Worm (Caenorhabditis elegans): ENCODE measurements around the gene T27A10.6.

T27A10.6 gene

ce11 chrX:3548716-3549115, 47.4 kb downstream of the T27A10.6 start (continued):
- TF ChIP-seq T26A8.4 (GFP tag; IDR thresholded peaks at IDR 0.05) (no peak), lin-29 (GFP tag; IDR thresholded peaks at IDR 0.05) (no peak), nhr-28 (tag; optimal IDR thresholded peaks at IDR 0.05) (peak; percentile 51), lin-13 (GFP tag; optimal IDR thresholded peaks at IDR 0.05) (no peak), nhr-102 (tag; optimal IDR thresholded peaks at IDR 0.05) (no peak), daf-8 (GFP tag; IDR thresholded peaks at IDR 0.05) (no peak), lin-38 (GFP tag; IDR thresholded peaks at IDR 0.05) (no peak), nhr-25 (tag; optimal IDR thresholded peaks at IDR 0.05; ENCODE audit: borderline replicate concordance, insufficient read depth) (no peak), mdt-29 (GFP tag; IDR thresholded peaks at IDR 0.05) (no peak), mep-1 (tag; optimal IDR thresholded peaks at IDR 0.05) (no peak), duxl-1 (tag; optimal IDR thresholded peaks at IDR 0.05; ENCODE audit: poor library complexity) (no peak), T20F7.1 (GFP tag; optimal IDR thresholded peaks at IDR 0.05) (no peak)

DNA sequence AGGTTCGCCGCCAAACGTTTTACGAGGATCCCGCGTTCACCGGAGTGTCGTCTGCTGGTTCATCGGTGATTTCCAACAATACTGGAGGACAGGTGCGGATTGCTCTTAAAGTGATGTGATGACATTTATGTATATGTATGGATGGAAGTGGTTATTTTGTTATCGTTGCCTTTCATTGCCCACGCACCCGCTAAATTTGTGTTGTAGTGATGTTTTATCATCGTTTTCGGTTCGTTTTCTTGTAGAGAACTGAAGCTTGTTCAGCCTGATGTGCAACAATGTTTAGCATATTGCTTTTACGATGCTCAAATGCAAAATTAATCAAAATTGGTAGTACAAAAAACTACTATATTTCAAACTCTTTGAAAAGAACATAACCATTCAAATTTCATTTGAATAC, 48.3 kb downstream of the T27A10.6 start:
- TF ChIP-seq unc-62 (GFP tag; optimal IDR thresholded peaks at IDR 0.05 in 1 of 2) = peak in 1 of 2 experiments; percentile 92
- no peak for TF ChIP-seq unc-62 (tag; optimal IDR thresholded peaks at IDR 0.05)
- no peak for TF ChIP-seq nhr-10 (tag; optimal IDR thresholded peaks at IDR 0.05)

DNA sequence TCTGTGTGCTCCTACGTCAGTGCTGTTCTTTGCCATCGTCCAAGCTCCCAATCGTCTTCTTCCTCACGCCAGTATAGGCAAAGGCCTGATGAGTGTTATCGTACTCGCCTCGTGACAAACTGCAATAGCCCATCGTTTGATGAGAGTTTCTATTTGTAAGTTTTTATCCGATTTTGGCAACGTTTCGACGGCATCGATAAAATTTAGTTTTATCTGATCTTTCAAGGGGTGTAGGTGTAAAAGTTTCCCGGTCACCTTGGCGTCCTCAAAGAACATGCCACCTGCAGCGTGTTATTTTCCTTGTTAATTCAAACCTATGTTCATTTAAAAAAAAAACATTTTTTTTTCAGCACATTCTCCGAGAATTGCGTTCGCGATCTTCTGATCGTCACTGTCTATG, 49.1 kb downstream of the T27A10.6 start:
- TF ChIP-seq ZK546.5 (tag; optimal IDR thresholded peaks at IDR 0.05) (no peak), set-16 (GFP tag; IDR thresholded peaks at IDR 0.05) (no peak), ceh-32 (tag; optimal IDR thresholded peaks at IDR 0.05; ENCODE audit: poor library complexity) (no peak), zip-11 (GFP tag; IDR thresholded peaks at IDR 0.05) (no peak), lin-1 (GFP tag; IDR thresholded peaks at IDR 0.05) (no peak), lin-39 (tag; optimal IDR thresholded peaks at IDR 0.05) (no peak), F44E2.7 (GFP tag; IDR thresholded peaks at IDR 0.05) (no peak), T20F7.1 (GFP tag; optimal IDR thresholded peaks at IDR 0.05) (no peak), Y5F2A.4 (GFP tag; optimal IDR thresholded peaks at IDR 0.05) (no peak), skn-1 (tag; optimal IDR thresholded peaks at IDR 0.05) (no peak), cey-2 (tag; optimal IDR thresholded peaks at IDR 0.05; ENCODE audit: borderline replicate concordance, insufficient read depth) (no peak), mes-2 (tag; optimal IDR thresholded peaks at IDR 0.05; ENCODE audit: poor library complexity, severe bottlenecking) (no peak)

DNA sequence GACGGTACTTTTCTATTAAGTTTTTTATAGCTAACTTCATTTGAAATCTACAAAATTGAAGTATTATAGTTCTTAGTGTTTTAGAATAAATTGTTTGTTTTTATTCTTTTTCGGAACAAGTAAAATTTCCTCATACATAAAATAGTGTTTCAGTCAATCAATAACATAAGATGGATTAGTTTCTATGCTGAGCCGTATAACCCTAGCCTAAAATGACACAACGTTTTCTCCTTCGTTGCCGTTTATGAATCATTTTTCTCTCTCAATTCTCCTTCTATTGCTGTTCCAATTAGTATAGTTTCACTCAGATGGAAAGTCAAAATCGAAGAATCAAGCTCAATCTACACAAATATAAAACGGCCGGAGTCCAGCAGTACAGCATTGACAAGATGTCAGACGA, 53.9 kb downstream of the T27A10.6 start, which contains the start of gene rgs-7:
rgs-7 (plus strand) TSS at position 301 of the 400 bp plus-strand sequence.
- TF ChIP-seq lin-39 (tag; optimal IDR thresholded peaks at IDR 0.05) = no peak
- no peak for TF ChIP-seq nhr-102 (tag; optimal IDR thresholded peaks at IDR 0.05)
- no peak for TF ChIP-seq mep-1 (tag; optimal IDR thresholded peaks at IDR 0.05)
- no peak for TF ChIP-seq zip-2 (tag; optimal IDR thresholded peaks at IDR 0.05)
- no peak for TF ChIP-seq zag-1 (tag; optimal IDR thresholded peaks at IDR 0.05)
- TF ChIP-seq Y105C5A.15 (GFP tag; IDR thresholded peaks at IDR 0.05) = no peak
- no peak for TF ChIP-seq nhr-28 (tag; optimal IDR thresholded peaks at IDR 0.05)
- no peak for TF ChIP-seq daf-16 (GFP tag; optimal IDR thresholded peaks at IDR 0.05)
- TF ChIP-seq daf-16 (tag; optimal IDR thresholded peaks at IDR 0.05) = no peak
- no peak for TF ChIP-seq nhr-77 (tag; optimal IDR thresholded peaks at IDR 0.05)
- TF ChIP-seq gei-8 (GFP tag; optimal IDR thresholded peaks at IDR 0.05) = no peak
- TF ChIP-seq ceh-28 (tag; optimal IDR thresholded peaks at IDR 0.05) = no peak
- no peak for TF ChIP-seq nhr-76 (tag; optimal IDR thresholded peaks at IDR 0.05)
- no peak for TF ChIP-seq daf-12 (tag; optimal IDR thresholded peaks at IDR 0.05)
- TF ChIP-seq lin-13 (GFP tag; optimal IDR thresholded peaks at IDR 0.05) = no peak
